Fruit fly (Drosophila melanogaster) whole organism, embryonic: ENCODE data around the gene CG10413.
A peak's percentile ranks its signal among the peaks of the same experiment; 100 is the strongest.

Experiments used
- BEAF-32 ChIP-seq: fragments of 200-800 bp; sonication (Bioruptor generic); optimal IDR thresholded peaks from 3 replicates; lab custom pipeline; 2017; ENCODE audit warnings: missing biosample characterization, missing genetic modification characterization, mild to moderate bottlenecking, moderate library complexity, missing genetic modification reagents
- Bteb2 ChIP-seq: fragments of 200-800 bp; sonication (Bioruptor generic); optimal IDR thresholded peaks from 2 replicates; lab custom pipeline; 2016; ENCODE audit warnings: missing biosample characterization, missing genetic modification characterization
- CG10209 ChIP-seq: fragments of 200-800 bp; sonication (Bioruptor generic); optimal IDR thresholded peaks from 3 replicates; lab custom pipeline; 2017; ENCODE audit warnings: missing biosample characterization, mild to moderate bottlenecking, missing genetic modification characterization, missing genetic modification reagents
- CG10267 ChIP-seq: fragments of 200-800 bp; sonication (Bioruptor generic); optimal IDR thresholded peaks from 2 replicates; lab custom pipeline; 2018; ENCODE audit warnings: missing biosample characterization, mild to moderate bottlenecking, missing genetic modification characterization, moderate library complexity
- CG10431 ChIP-seq: fragments of 200-800 bp; sonication (Bioruptor generic); optimal IDR thresholded peaks from 3 replicates; lab custom pipeline; 2018; ENCODE audit warnings: missing biosample characterization, mild to moderate bottlenecking, missing genetic modification characterization
- CG11398 ChIP-seq: fragments of 200-800 bp; sonication (Bioruptor generic); optimal IDR thresholded peaks from 2 replicates; lab custom pipeline; 2016; ENCODE audit warnings: missing biosample characterization, missing genetic modification characterization
- CG13894 ChIP-seq: fragments of 200-800 bp; sonication (Bioruptor generic); optimal IDR thresholded peaks from 3 replicates; lab custom pipeline; 2018; ENCODE audit warnings: missing biosample characterization, mild to moderate bottlenecking, missing genetic modification characterization, moderate library complexity
- CG14441 ChIP-seq: fragments of 200-800 bp; sonication (Bioruptor generic); IDR thresholded peaks from 2 replicates; pipeline ENCODE4 v1.3.6; 2022; ENCODE audit warnings: missing biosample characterization, missing genetic modification characterization
- CG17802 ChIP-seq: fragments of 200-800 bp; sonication (Bioruptor generic); optimal IDR thresholded peaks from 2 replicates; lab custom pipeline; 2018; ENCODE audit warnings: missing biosample characterization, mild to moderate bottlenecking, missing genetic modification characterization, moderate library complexity
- CG17912 ChIP-seq: fragments of 200-800 bp; sonication (Bioruptor generic); optimal IDR thresholded peaks from 2 replicates; lab custom pipeline; 2018; ENCODE audit warnings: missing biosample characterization, mild to moderate bottlenecking, missing genetic modification characterization
- CG3407 ChIP-seq: fragments of 200-800 bp; sonication (Bioruptor generic); optimal IDR thresholded peaks from 2 replicates; lab custom pipeline; 2018; ENCODE audit warnings: missing biosample characterization, mild to moderate bottlenecking, missing genetic modification characterization
- CG34224 ChIP-seq: fragments of 200-800 bp; sonication (Bioruptor generic); IDR thresholded peaks from 3 replicates; pipeline ENCODE4 v1.3.6; 2022; ENCODE audit warnings: missing biosample characterization, missing genetic modification characterization; ENCODE audit not compliant: partially characterized antibody
- CG42726 ChIP-seq: fragments of 200-800 bp; sonication (Bioruptor generic); IDR thresholded peaks from 2 replicates; pipeline ENCODE4 v1.3.6; 2022; ENCODE audit warnings: missing biosample characterization, missing genetic modification characterization; ENCODE audit not compliant: partially characterized antibody
- CG9876 ChIP-seq: fragments of 200-800 bp; sonication (Bioruptor generic); optimal IDR thresholded peaks from 2 replicates; lab custom pipeline; 2016; ENCODE audit warnings: missing biosample characterization, missing genetic modification characterization
- CrebB ChIP-seq: fragments of 200-800 bp; sonication (Bioruptor generic); optimal IDR thresholded peaks from 3 replicates; lab custom pipeline; 2018; ENCODE audit warnings: missing biosample characterization, mild to moderate bottlenecking, missing genetic modification characterization
- Dbx ChIP-seq: fragments of 200-800 bp; sonication (Bioruptor generic); IDR thresholded peaks from 3 replicates; pipeline ENCODE4 v1.3.6; 2022; ENCODE audit warnings: missing biosample characterization, missing genetic modification characterization
- Dfd ChIP-seq, 2 experiments: fragments of >200 bp; optimal IDR thresholded peaks; 2 replicates each; lab custom pipeline; 2017; ENCODE audit warnings: missing biosample characterization in 2 of 2, missing genetic modification characterization in 2 of 2
- Dref ChIP-seq: fragments of 200-800 bp; sonication (Bioruptor generic); IDR thresholded peaks from 2 replicates; pipeline ENCODE4 v1.3.6; 2022; ENCODE audit warnings: missing biosample characterization, missing genetic modification characterization
- Fer1 ChIP-seq: fragments of 200-800 bp; sonication (Bioruptor generic); optimal IDR thresholded peaks from 2 replicates; lab custom pipeline; 2017; ENCODE audit warnings: missing biosample characterization, mild to moderate bottlenecking, missing genetic modification characterization
- HLHmδ ChIP-seq: fragments of 200-800 bp; sonication (Bioruptor generic); optimal IDR thresholded peaks from 2 replicates; lab custom pipeline; 2018; ENCODE audit warnings: missing biosample characterization, mild to moderate bottlenecking, missing genetic modification characterization, moderate library complexity
- Hey ChIP-seq: fragments of 200-800 bp; sonication (Bioruptor generic); optimal IDR thresholded peaks from 3 replicates; lab custom pipeline; 2018; ENCODE audit warnings: missing biosample characterization, mild to moderate bottlenecking, missing genetic modification characterization
- Hr78 ChIP-seq, 2 experiments: fragments of 200-800 bp in 1 of 2; fragments of >200 bp in 1 of 2; sonication (Bioruptor generic) in 1 of 2; optimal IDR thresholded peaks; 2 replicates each; lab custom pipeline; 2017 to 2019; ENCODE audit warnings: missing biosample characterization in 2 of 2, missing genetic modification characterization in 2 of 2, mild to moderate bottlenecking in 1 of 2, moderate library complexity in 1 of 2
- NC2β ChIP-seq: fragments of 200-800 bp; sonication (Bioruptor generic); optimal IDR thresholded peaks from 2 replicates; lab custom pipeline; 2016; ENCODE audit warnings: missing biosample characterization, missing genetic modification characterization
- Nf-YB ChIP-seq: fragments of 200-800 bp; sonication (Bioruptor generic); optimal IDR thresholded peaks from 3 replicates; lab custom pipeline; 2019; ENCODE audit warnings: missing biosample characterization, mild to moderate bottlenecking, missing genetic modification characterization, moderate library complexity
- Nf-YC ChIP-seq: fragments of 200-800 bp; optimal IDR thresholded peaks from 3 replicates; lab custom pipeline; 2019; ENCODE audit warnings: missing biosample characterization, mild to moderate bottlenecking, missing genetic modification characterization, moderate library complexity
- Oli ChIP-seq: fragments of 200-800 bp; sonication (Bioruptor generic); optimal IDR thresholded peaks from 2 replicates; lab custom pipeline; 2018; ENCODE audit warnings: missing biosample characterization, mild to moderate bottlenecking, missing genetic modification characterization, moderate library complexity
- Usf ChIP-seq: fragments of 200-800 bp; sonication (Bioruptor generic); optimal IDR thresholded peaks from 2 replicates; lab custom pipeline; 2017; ENCODE audit warnings: missing genotype, missing biosample characterization, missing genetic modification characterization
- Xbp1 ChIP-seq: fragments of 200-800 bp; sonication (Bioruptor generic); optimal IDR thresholded peaks from 3 replicates; lab custom pipeline; 2016; ENCODE audit warnings: missing biosample characterization, mild to moderate bottlenecking, missing genetic modification characterization
- bcd ChIP-seq: fragments of 200-800 bp; sonication (Bioruptor generic); optimal IDR thresholded peaks from 2 replicates; lab custom pipeline; 2017; ENCODE audit warnings: missing biosample characterization, mild to moderate bottlenecking, missing genetic modification characterization
- bowl ChIP-seq: fragments of 200-800 bp; sonication (Bioruptor generic); IDR thresholded peaks from 2 replicates; pipeline ENCODE4 v1.3.6; 2022; ENCODE audit warnings: missing biosample characterization, missing genetic modification characterization
- cas ChIP-seq: fragments of 200-800 bp; sonication (Bioruptor generic); IDR thresholded peaks from 2 replicates; pipeline ENCODE4 v1.3.6; 2022; ENCODE audit warnings: missing biosample characterization, missing genetic modification characterization
- cg ChIP-seq: fragments of 200-800 bp; sonication (Bioruptor generic); optimal IDR thresholded peaks from 3 replicates; lab custom pipeline; 2019; ENCODE audit warnings: missing biosample characterization, mild to moderate bottlenecking, missing genetic modification characterization, moderate library complexity
- dati ChIP-seq: fragments of 200-800 bp; sonication (Bioruptor generic); IDR thresholded peaks from 2 replicates; pipeline ENCODE4 v1.3.6; 2022; ENCODE audit warnings: missing biosample characterization, missing genetic modification characterization
- dm ChIP-seq: fragments of 200-800 bp; sonication (Bioruptor generic); optimal IDR thresholded peaks from 3 replicates; lab custom pipeline; 2016; ENCODE audit warnings: missing biosample characterization, missing genetic modification characterization
- en ChIP-seq: fragments of 200-800 bp; sonication (Bioruptor generic); optimal IDR thresholded peaks from 2 replicates; lab custom pipeline; 2016; ENCODE audit warnings: missing biosample characterization, missing genetic modification characterization
- lab ChIP-seq: fragments of 200-800 bp; sonication (Bioruptor generic); optimal IDR thresholded peaks from 3 replicates; lab custom pipeline; 2017; ENCODE audit warnings: missing biosample characterization, missing genetic modification characterization, mild to moderate bottlenecking, moderate library complexity, missing genetic modification reagents
- lola ChIP-seq, 3 experiments: fragments of >200 bp in 2 of 3; fragments of 200-800 bp in 1 of 3; sonication (Bioruptor generic) in 1 of 3; optimal IDR thresholded peaks; 2 replicates each; lab custom pipeline; 2017 to 2019; ENCODE audit warnings: missing biosample characterization in 3 of 3, missing genetic modification characterization in 3 of 3, mild to moderate bottlenecking in 1 of 3, moderate library complexity in 1 of 3
- luna ChIP-seq: fragments of 200-800 bp; sonication (Bioruptor generic); optimal IDR thresholded peaks from 2 replicates; lab custom pipeline; 2016; ENCODE audit warnings: missing biosample characterization, missing genetic modification characterization
- maf-S ChIP-seq: fragments of 200-800 bp; sonication (Bioruptor generic); optimal IDR thresholded peaks from 2 replicates; lab custom pipeline; 2016; ENCODE audit warnings: missing biosample characterization, missing genetic modification characterization
- oc ChIP-seq: fragments of 200-800 bp; sonication (Bioruptor generic); optimal IDR thresholded peaks from 2 replicates; lab custom pipeline; 2018; ENCODE audit warnings: missing biosample characterization, mild to moderate bottlenecking, missing genetic modification characterization, moderate library complexity
- otp ChIP-seq: fragments of 200-800 bp; sonication (Bioruptor generic); IDR thresholded peaks from 3 replicates; pipeline ENCODE4, ENCODE4 v1.3.6; 2022; ENCODE audit warnings: missing biosample characterization, missing genetic modification characterization
- pum ChIP-seq: fragments of 200-800 bp; sonication (Bioruptor generic); optimal IDR thresholded peaks from 2 replicates; lab custom pipeline; 2016; ENCODE audit warnings: missing biosample characterization, missing genetic modification characterization
- pzg ChIP-seq: fragments of 200-800 bp; sonication (Bioruptor generic); optimal IDR thresholded peaks from 3 replicates; lab custom pipeline; 2018; ENCODE audit warnings: missing biosample characterization, mild to moderate bottlenecking, missing genetic modification characterization, moderate library complexity
- ro ChIP-seq: fragments of 200-800 bp; sonication (Bioruptor generic); IDR thresholded peaks from 2 replicates; pipeline ENCODE4 v1.3.6; 2022; ENCODE audit warnings: missing biosample characterization, missing genetic modification characterization
- scrt ChIP-seq: fragments of 200-800 bp; sonication (Bioruptor generic); optimal IDR thresholded peaks from 2 replicates; lab custom pipeline; 2018; ENCODE audit warnings: missing biosample characterization, mild to moderate bottlenecking, missing genetic modification characterization, moderate library complexity
- unc-4 ChIP-seq: fragments of 200-800 bp; sonication (Bioruptor generic); IDR thresholded peaks from 2 replicates; pipeline ENCODE4 v1.3.6; 2022; ENCODE audit warnings: missing biosample characterization, missing genetic modification characterization; ENCODE audit not compliant: partially characterized antibody
- vvl ChIP-seq: fragments of 200-800 bp; sonication (Bioruptor generic); IDR thresholded peaks from 2 replicates; pipeline ENCODE4 v1.3.6; 2022; ENCODE audit warnings: missing biosample characterization, missing genetic modification characterization
- zfh2 ChIP-seq: fragments of 200-800 bp; sonication (Bioruptor generic); optimal IDR thresholded peaks from 2 replicates; lab custom pipeline; 2016; ENCODE audit warnings: missing biosample characterization, missing genetic modification characterization

CG10413 gene

DNA sequence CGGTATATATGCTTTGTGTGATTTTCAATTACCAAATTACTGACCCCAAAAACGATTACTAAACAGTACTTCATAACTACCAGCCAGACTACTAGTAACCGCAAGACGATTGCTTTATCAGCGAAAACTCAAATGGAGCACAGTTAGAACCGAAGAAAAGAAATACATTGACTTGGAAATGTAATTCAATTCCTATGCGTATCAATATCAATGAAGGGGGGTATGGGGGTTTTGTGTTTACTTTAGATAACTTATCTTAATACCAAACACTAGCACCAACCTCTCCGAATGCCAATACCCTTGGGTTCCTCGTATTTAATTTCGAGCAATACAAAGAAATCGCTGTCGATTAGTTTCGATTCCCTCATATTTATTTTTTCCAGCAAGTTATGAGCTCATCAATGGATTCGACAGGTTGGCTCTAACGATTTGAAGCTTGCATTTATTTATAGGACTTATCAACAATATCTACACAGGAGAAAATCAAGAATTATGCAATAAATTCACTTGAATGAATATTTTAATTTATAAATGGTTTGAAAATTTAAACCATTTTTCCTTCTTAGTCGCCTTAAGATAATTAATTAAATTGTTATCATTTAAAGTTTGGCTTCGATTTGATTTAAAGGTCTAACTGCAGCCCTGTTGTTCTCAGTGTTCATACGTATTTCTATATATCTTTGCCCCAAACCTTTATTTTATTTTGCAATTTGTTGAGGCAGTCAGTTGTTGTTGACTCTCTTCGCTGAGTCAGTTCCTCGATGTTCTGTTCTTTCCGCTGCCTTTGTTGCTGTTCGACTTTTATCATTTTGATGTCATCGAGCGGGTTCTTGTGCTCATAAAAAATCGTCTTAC is 16.5 kb upstream of the CG10413 start (continued):
- TF ChIP-seq NC2β (peak; percentile 46), Dbx (GFP tag; lab: Robert Waterston, UW) (peak; percentile 73), lola (GFP tag; optimal IDR thresholded peaks at IDR 0.05; lab: Kevin White, UChicago) (peak in 1 of 3 experiments; percentile 66), cas (peak; percentile 62; the same call in 1 of the 2 replicates), Hey (tag; lab: Kevin White, UChicago) (peak; percentile 43), Dfd (GFP tag; optimal IDR thresholded peaks at IDR 0.05; lab: Kevin White, UChicago) (no peak), Xbp1 (peak; percentile 79), CG34224 (GFP tag; lab: Robert Waterston, UW) (no peak), CG9876 (GFP tag; lab: Kevin White, UChicago) (peak; percentile 22), CG17912 (GFP tag; lab: Kevin White, UChicago) (peak; percentile 19), CG11398 (GFP tag; lab: Kevin White, UChicago) (no peak), HLHmδ (GFP tag; lab: Kevin White, UChicago) (no peak), CG42726 (GFP tag; lab: Robert Waterston, UW) (no peak), pzg (GFP tag; lab: Kevin White, UChicago) (no peak), dati (no peak), CG10267 (peak; percentile 77), bowl (GFP tag; lab: Robert Waterston, UW) (no peak), luna (no peak), Oli (tag; lab: Kevin White, UChicago) (peak; percentile 78), Nf-YB (GFP tag; lab: Kevin White, UChicago) (peak; percentile 53)

DNA sequence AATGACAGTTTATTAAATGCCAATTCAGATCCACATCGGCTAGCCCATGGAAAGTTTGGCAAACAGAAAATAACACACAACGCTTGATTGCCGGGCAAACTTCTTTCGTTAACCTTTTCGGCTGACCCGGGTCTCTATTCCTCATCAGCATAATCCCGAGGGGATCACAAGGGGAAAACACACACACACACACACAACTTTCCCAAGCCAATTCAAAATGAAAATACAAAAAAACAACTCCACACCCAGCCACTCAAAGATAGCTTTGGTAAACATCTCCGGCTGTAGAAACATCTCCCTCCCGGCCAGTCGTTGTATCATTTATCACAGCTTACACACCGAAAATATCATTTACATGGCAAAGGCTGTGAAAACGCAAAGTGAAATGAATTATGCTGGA is 15.1 kb upstream of the CG10413 start:
- TF ChIP-seq CG3407 (GFP tag; lab: Kevin White, UChicago) = no peak
- TF ChIP-seq en (GFP tag; lab: Kevin White, UChicago) = no peak
- TF ChIP-seq lab (GFP tag; lab: Kevin White, UChicago) = no peak
- peak; percentile 56; the same call in 1 of the 2 replicates for TF ChIP-seq vvl (GFP tag; lab: Robert Waterston, UW)
- TF ChIP-seq Hr78 (GFP tag; optimal IDR thresholded peaks at IDR 0.05; lab: Kevin White, UChicago) = peak in 1 of 2 experiments; percentile 54
- TF ChIP-seq scrt (GFP tag; lab: Kevin White, UChicago) = no peak
- TF ChIP-seq maf-S (GFP tag; lab: Kevin White, UChicago) = no peak
- TF ChIP-seq Fer1 (GFP tag; lab: Kevin White, UChicago) = no peak
- peak; percentile 76 for TF ChIP-seq oc (tag; lab: Kevin White, UChicago)
- no peak for TF ChIP-seq Bteb2 (GFP tag; lab: Kevin White, UChicago)
- no peak for TF ChIP-seq unc-4 (GFP tag; lab: Robert Waterston, UW)
- peak; percentile 19 for TF ChIP-seq CG10431 (GFP tag; lab: Kevin White, UChicago)
- no peak for TF ChIP-seq CG17802 (tag; lab: Kevin White, UChicago)
- no peak for TF ChIP-seq Dref (GFP tag; lab: Robert Waterston, UW)
- TF ChIP-seq pum = no peak
- TF ChIP-seq CG13894 (tag; lab: Kevin White, UChicago) = peak; percentile 0
- TF ChIP-seq BEAF-32 = no peak
- no peak for TF ChIP-seq dm (GFP tag; lab: Kevin White, UChicago)
- no peak for TF ChIP-seq Dfd (GFP tag; optimal IDR thresholded peaks at IDR 0.05; lab: Kevin White, UChicago)
- no peak for TF ChIP-seq CG14441
- no peak for TF ChIP-seq CrebB (tag; lab: Kevin White, UChicago)
- no peak for TF ChIP-seq CG10209 (GFP tag; lab: Kevin White, UChicago)
- peak; percentile 19 for TF ChIP-seq cg (GFP tag; lab: Kevin White, UChicago)
- TF ChIP-seq bcd (GFP tag; lab: Kevin White, UChicago) = no peak
- TF ChIP-seq Usf = no peak
- TF ChIP-seq otp (GFP tag; lab: Robert Waterston, UW) = 0 out of 3 replicates have a peak, but pooled peaks have one; percentile 21
- no peak for TF ChIP-seq zfh2
- no peak for TF ChIP-seq ro (GFP tag; lab: Robert Waterston, UW)
- TF ChIP-seq Nf-YC (tag; lab: Kevin White, UChicago) = no peak
